Worm (Caenorhabditis elegans): ENCODE data around the gene usp-46.

DNA sequence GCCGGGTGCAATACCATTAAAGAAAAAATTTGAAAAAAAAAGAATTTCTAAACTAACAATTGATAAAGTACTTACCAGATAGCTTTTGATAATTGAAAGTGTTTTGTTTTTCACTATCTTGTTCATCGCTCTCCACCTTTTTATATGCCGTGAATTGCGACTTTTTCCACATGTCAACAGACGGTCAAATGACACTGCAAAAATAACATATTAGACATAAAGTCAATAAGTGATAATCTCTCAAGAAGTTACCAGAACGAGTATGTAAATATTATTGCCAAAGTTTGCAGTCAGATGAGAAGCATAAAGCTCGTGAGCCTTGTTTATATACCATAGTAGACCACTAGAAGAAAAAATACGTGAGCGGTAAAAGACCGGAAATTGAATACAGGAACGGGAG is 40.6 kb upstream of the usp-46 start, which contains the start of gene dao-6:
- TF ChIP-seq ceh-6 (GFP tag; optimal IDR thresholded peaks at IDR 0.05) (no peak), nhr-11 (tag; optimal IDR thresholded peaks at IDR 0.05) (no peak), ama-1 (optimal IDR thresholded peaks at IDR 0.05) (no peak), syd-9 (tag; optimal IDR thresholded peaks at IDR 0.05) (no peak), mec-3 (tag; optimal IDR thresholded peaks at IDR 0.05; ENCODE audit: borderline replicate concordance) (no peak)

All from whole organism, late embryonic.